Fruit fly (Drosophila melanogaster) whole organism, pupa: ENCODE results near the gene CG17258.

Source experiments
- CG32121 ChIP-seq: fragments of 200-800 bp; sonication (Bioruptor generic); IDR thresholded peaks from 2 replicates; pipeline ENCODE4 v1.3.6; 2022; ENCODE audit warnings: missing biosample characterization, missing genetic modification characterization
- CG8301 ChIP-seq: fragments of 200-800 bp; sonication (Bioruptor generic); optimal IDR thresholded peaks from 2 replicates; lab custom pipeline; 2018; ENCODE audit warnings: missing biosample characterization, mild to moderate bottlenecking, missing genetic modification characterization
- CG9948 ChIP-seq: fragments of 200-800 bp; sonication (Bioruptor generic); optimal IDR thresholded peaks from 2 replicates; lab custom pipeline; 2018; ENCODE audit warnings: missing biosample characterization, mild to moderate bottlenecking, missing genetic modification characterization, moderate library complexity
- EcR ChIP-seq: fragments of 200-800 bp; sonication (Bioruptor generic); optimal IDR thresholded peaks from 3 replicates; lab custom pipeline; 2019; ENCODE audit warnings: missing biosample characterization, missing genetic modification characterization, mild to moderate bottlenecking, moderate library complexity, missing genetic modification reagents

DNA sequence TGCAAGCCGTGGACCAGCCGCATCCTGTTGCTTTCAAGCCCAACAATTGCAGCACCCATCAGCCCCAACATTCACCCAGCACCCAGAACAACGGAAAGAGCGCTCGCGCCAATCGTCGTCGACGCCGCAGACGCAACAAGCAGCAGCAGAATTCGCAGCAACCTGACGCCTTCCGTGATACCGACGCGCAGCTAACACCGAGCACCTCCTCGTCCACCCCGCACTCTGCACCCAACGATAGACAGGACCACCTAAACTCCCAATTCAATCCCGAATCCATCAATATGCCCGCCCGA, 24.4 kb upstream of the CG17258 start:
- TF ChIP-seq EcR (no peak), CG8301 (tag; lab: Kevin White, UChicago) (no peak), CG32121 (GFP tag; lab: Robert Waterston, UW) (no peak), CG9948 (tag; lab: Kevin White, UChicago) (no peak)
